Fruit fly (Drosophila melanogaster): ENCODE measurements around the gene promL.
A peak's percentile ranks its signal among the peaks of the same experiment; 100 is the strongest.

Gene promL

DNA sequence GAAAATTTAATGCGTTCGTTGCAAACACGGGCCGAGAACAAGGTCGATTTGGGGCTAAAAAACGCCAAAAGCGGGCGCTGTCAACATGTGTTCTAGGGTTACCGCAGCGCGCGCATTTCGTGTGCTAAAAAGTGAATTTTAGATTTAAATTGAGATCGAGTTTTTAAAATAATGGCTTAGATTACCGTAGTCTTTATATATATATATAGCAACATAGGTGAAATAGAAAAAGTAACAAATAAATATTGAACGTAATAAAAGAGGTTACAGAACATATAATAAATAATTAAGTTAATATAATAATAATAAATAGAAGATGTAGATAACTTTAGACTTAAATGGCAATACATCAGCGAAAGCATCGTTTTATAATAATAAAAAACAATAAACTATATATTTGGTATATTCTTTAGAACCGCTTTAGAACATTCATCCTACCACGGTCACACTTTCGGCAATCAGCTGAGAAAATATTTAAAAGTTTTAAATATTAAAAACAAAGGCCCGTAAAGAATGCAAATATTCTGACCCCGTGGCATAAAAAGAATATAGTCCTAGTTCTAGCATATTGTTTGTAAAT, 15.9 kb upstream of the promL start, which contains the start of the genes CG11537 and Alg2 (continued):
- TF ChIP-seq bowl (GFP tag; IDR thresholded peaks at IDR 0.05): no peak
- TF ChIP-seq Mes4 (GFP tag; optimal IDR thresholded peaks at IDR 0.05): no peak
- TF ChIP-seq gro (GFP tag; optimal IDR thresholded peaks at IDR 0.05): no peak
- no peak for TF ChIP-seq al (GFP tag; IDR thresholded peaks at IDR 0.05)
- TF ChIP-seq phol (tag; optimal IDR thresholded peaks at IDR 0.05): peak; percentile 44
- TF ChIP-seq Dll (GFP tag; IDR thresholded peaks at IDR 0.05; ENCODE audit: partially characterized antibody): no peak
- TF ChIP-seq ham (GFP tag; IDR thresholded peaks at IDR 0.05): no peak
- TF ChIP-seq Dfd (GFP tag; optimal IDR thresholded peaks at IDR 0.05): no peak
- TF ChIP-seq Ptx1 (GFP tag; IDR thresholded peaks at IDR 0.05): no peak
- no peak for TF ChIP-seq CG11696 (GFP tag; IDR thresholded peaks at IDR 0.05)
- TF ChIP-seq ewg (GFP tag; optimal IDR thresholded peaks at IDR 0.05): no peak
- TF ChIP-seq caup (GFP tag; optimal IDR thresholded peaks at IDR 0.05; ENCODE audit: severe bottlenecking): peak; percentile 42
- no peak for TF ChIP-seq CG14965 (GFP tag; optimal IDR thresholded peaks at IDR 0.05; ENCODE audit: borderline replicate concordance)
- TF ChIP-seq CG10321 (GFP tag; IDR thresholded peaks at IDR 0.05): no peak
- no peak for TF ChIP-seq C15 (GFP tag; IDR thresholded peaks at IDR 0.05)
- no peak for TF ChIP-seq pros (GFP tag; optimal IDR thresholded peaks at IDR 0.05)
- no peak for TF ChIP-seq CG34224 (GFP tag; IDR thresholded peaks at IDR 0.05; ENCODE audit: partially characterized antibody)
- no peak for TF ChIP-seq CG16815 (GFP tag; optimal IDR thresholded peaks at IDR 0.05)
- peak; percentile 24 for TF ChIP-seq CG17186 (GFP tag; optimal IDR thresholded peaks at IDR 0.05)
- TF ChIP-seq CG17568 (GFP tag; optimal IDR thresholded peaks at IDR 0.05): no peak
- no peak for TF ChIP-seq CG6175 (GFP tag; IDR thresholded peaks at IDR 0.05)
- no peak for TF ChIP-seq HmgD (GFP tag; optimal IDR thresholded peaks at IDR 0.05)
- TF ChIP-seq CG11247 (GFP tag; IDR thresholded peaks at IDR 0.05): peak; percentile 36; the same call in 1 of the 2 replicates
- TF ChIP-seq crp (GFP tag; optimal IDR thresholded peaks at IDR 0.05): peak in 1 of 2 experiments; percentile 80
- TF ChIP-seq dimm (GFP tag; IDR thresholded peaks at IDR 0.05): no peak
- peak; percentile 27; the same call in 1 of the 3 replicates for TF ChIP-seq dysf (GFP tag; IDR thresholded peaks at IDR 0.05)
- no peak for TF ChIP-seq CG12744 (GFP tag; optimal IDR thresholded peaks at IDR 0.05)
- no peak for TF ChIP-seq cad (GFP tag; optimal IDR thresholded peaks at IDR 0.05)
- no peak for TF ChIP-seq nerfin-2 (GFP tag; IDR thresholded peaks at IDR 0.05; ENCODE audit: partially characterized antibody)
- no peak for TF ChIP-seq knrl (GFP tag; IDR thresholded peaks at IDR 0.05; ENCODE audit: partially characterized antibody)
- TF ChIP-seq CG5953 (GFP tag; IDR thresholded peaks at IDR 0.05): no peak
- peak; percentile 21 for TF ChIP-seq D19A (tag; optimal IDR thresholded peaks at IDR 0.05)
- no peak for TF ChIP-seq so (GFP tag; IDR thresholded peaks at IDR 0.05)
- no peak for TF ChIP-seq sna (GFP tag; IDR thresholded peaks at IDR 0.05; ENCODE audit: partially characterized antibody)
- no peak for TF ChIP-seq Bdp1 (GFP tag; optimal IDR thresholded peaks at IDR 0.05)
- no peak for TF ChIP-seq Eip74EF (GFP tag; optimal IDR thresholded peaks at IDR 0.05)
- TF ChIP-seq CG8478 (optimal IDR thresholded peaks at IDR 0.05): no peak
- TF ChIP-seq ac (GFP tag; optimal IDR thresholded peaks at IDR 0.05): no peak
- no peak for TF ChIP-seq z (GFP tag; IDR thresholded peaks at IDR 0.05)
- peak; percentile 5 for TF ChIP-seq CG13894 (tag; optimal IDR thresholded peaks at IDR 0.05)
- TF ChIP-seq CG6854 (GFP tag; optimal IDR thresholded peaks at IDR 0.05): no peak
- TF ChIP-seq odd (GFP tag; optimal IDR thresholded peaks at IDR 0.05): no peak
- TF ChIP-seq CG10147 (GFP tag; optimal IDR thresholded peaks at IDR 0.05): no peak
- TF ChIP-seq sc (optimal IDR thresholded peaks at IDR 0.05): no peak
- TF ChIP-seq sc (GFP tag; optimal IDR thresholded peaks at IDR 0.05): no peak
- no peak for TF ChIP-seq repo (GFP tag; optimal IDR thresholded peaks at IDR 0.05)
- TF ChIP-seq CG2678 (tag; optimal IDR thresholded peaks at IDR 0.05): peak; percentile 42
- TF ChIP-seq CG14667 (GFP tag; IDR thresholded peaks at IDR 0.05): no peak
- TF ChIP-seq Fer2 (tag; optimal IDR thresholded peaks at IDR 0.05): peak; percentile 4
- TF ChIP-seq Dip2 (GFP tag; IDR thresholded peaks at IDR 0.05): no peak
- TF ChIP-seq chn (GFP tag; optimal IDR thresholded peaks at IDR 0.05): peak; percentile 8
